Worm (Caenorhabditis elegans) whole organism, midembryonic: ENCODE measurements around the gene C01G10.1.

Experiments
- T22C8.4 ChIP-seq: fragments of 200-800 bp; sonication (Bioruptor generic); IDR thresholded peaks from 2 replicates; pipeline ENCODE4 v1.3.6; 2022; ENCODE audit warnings: missing genetic modification characterization, missing compliant biosample characterization
- flt-1 ChIP-seq: fragments of 200-800 bp; sonication (Bioruptor generic); IDR thresholded peaks from 2 replicates; pipeline ENCODE4 v1.3.6; 2022; ENCODE audit warnings: missing genetic modification characterization, missing compliant biosample characterization
- klf-2 ChIP-seq: fragments of 200-800 bp; sonication (Bioruptor generic); conservative IDR thresholded peaks from 2 replicates; pipeline ENCODE4 v1.3.6; 2022; ENCODE audit warnings: missing genetic modification reagents, missing genetic modification characterization, missing compliant biosample characterization
- med-1 ChIP-seq: sonication (generic microtip); optimal IDR thresholded peaks from 2 replicates; lab custom pipeline; 2017; ENCODE audit warnings: missing genetic modification characterization, mild to moderate bottlenecking, missing compliant biosample characterization, antibody characterized with exemption, missing genetic modification reagents; ENCODE audit not compliant: insufficient read depth
- ref-1 ChIP-seq: fragments of 200-800 bp; sonication (Bioruptor generic); conservative IDR thresholded peaks from 2 replicates; pipeline ENCODE4 v1.3.6; 2022; ENCODE audit warnings: missing genetic modification reagents, missing genetic modification characterization, missing compliant biosample characterization
- tab-1 ChIP-seq: fragments of 200-800 bp; sonication (Bioruptor generic); IDR thresholded peaks from 2 replicates; pipeline ENCODE4 v1.3.6; 2022; ENCODE audit warnings: missing genetic modification characterization, missing compliant biosample characterization
- ztf-23 ChIP-seq: fragments of 200-800 bp; sonication (Bioruptor generic); IDR thresholded peaks from 2 replicates; pipeline ENCODE4 v1.3.6; 2022; ENCODE audit warnings: missing genetic modification reagents, missing genetic modification characterization, missing compliant biosample characterization

ce11 chrV:15088613-15089012 lies 10.9 kb upstream of the C01G10.1 start, which contains the start of gene C01G10.18:
- TF ChIP-seq flt-1 = no peak
- TF ChIP-seq tab-1 (GFP tag; lab: Robert Waterston, UW) = no peak
- TF ChIP-seq ref-1 = no peak
- no peak for TF ChIP-seq T22C8.4 (GFP tag; lab: Robert Waterston, UW)
- TF ChIP-seq klf-2 (GFP tag; lab: Robert Waterston, UW) = no peak
- TF ChIP-seq med-1 (GFP tag; lab: Kevin White, UChicago) = no peak
- TF ChIP-seq ztf-23 (GFP tag; lab: Robert Waterston, UW) = no peak
